Worm (Caenorhabditis elegans) whole organism, L1 larva: ENCODE measurements around the gene prdx-2.
A peak's percentile ranks its signal among the peaks of the same experiment; 100 is the strongest.

Source experiments
- C16A3.4 ChIP-seq: fragments of 150-350 bp; optimal IDR thresholded peaks from 2 replicates; lab custom pipeline; 2014; ENCODE audit warnings: missing biosample characterization, missing genetic modification characterization
- Y116A8C.19 ChIP-seq: sonication (generic microtip); optimal IDR thresholded peaks from 2 replicates; lab custom pipeline; 2016; ENCODE audit warnings: missing compliant biosample characterization, missing genetic modification characterization, borderline replicate concordance
- aha-1 ChIP-seq: fragments of 150-350 bp; optimal IDR thresholded peaks from 2 replicates; lab custom pipeline; 2014; ENCODE audit warnings: missing biosample characterization, missing genetic modification characterization
- alr-1 ChIP-seq: fragments of 200-800 bp; sonication (Bioruptor generic); optimal IDR thresholded peaks from 2 replicates; lab custom pipeline; 2018; ENCODE audit warnings: borderline replicate concordance, mild to moderate bottlenecking, missing genetic modification characterization, missing compliant biosample characterization
- aly-2 ChIP-seq: fragments of 150-350 bp; optimal IDR thresholded peaks from 2 replicates; lab custom pipeline; 2014; ENCODE audit warnings: missing biosample characterization, missing genetic modification characterization
- blmp-1 ChIP-seq: fragments of 150-350 bp; optimal IDR thresholded peaks from 2 replicates; lab custom pipeline; 2014; ENCODE audit warnings: missing biosample characterization, missing genetic modification characterization
- ceh-8 ChIP-seq: fragments of 200-800 bp; sonication (Bioruptor generic); optimal IDR thresholded peaks from 2 replicates; lab custom pipeline; 2018; ENCODE audit warnings: mild to moderate bottlenecking, missing genetic modification characterization, moderate library complexity, missing compliant biosample characterization
- ceh-82 ChIP-seq, 3 experiments: fragments of 150-350 bp in 1 of 3; sonication (generic microtip) in 2 of 3; optimal IDR thresholded peaks; 2 replicates each; lab custom pipeline; 2014 to 2017; ENCODE audit warnings: missing biosample characterization in 3 of 3, missing genetic modification characterization in 3 of 3
- ceh-88 ChIP-seq: fragments of 200-800 bp; sonication (Bioruptor generic); IDR thresholded peaks from 2 replicates; pipeline ENCODE4 v1.3.6; 2022; ENCODE audit warnings: missing genetic modification characterization, missing compliant biosample characterization
- ceh-90 ChIP-seq: sonication (generic microtip); optimal IDR thresholded peaks from 2 replicates; lab custom pipeline; 2016; ENCODE audit warnings: missing genetic modification characterization, missing compliant biosample characterization
- dsc-1 ChIP-seq: sonication (generic microtip); optimal IDR thresholded peaks from 2 replicates; lab custom pipeline; 2016; ENCODE audit warnings: mild to moderate bottlenecking, missing genetic modification characterization, missing compliant biosample characterization
- efl-1 ChIP-seq, 4 experiments: fragments of 150-350 bp; optimal IDR thresholded peaks in 3 of 4; peaks in 1 of 4; 1 replicate in 1 of 4; 2 replicates in 3 of 4; lab custom pipeline; 2014; ENCODE audit warnings: missing biosample characterization in 2 of 4, missing genetic modification characterization in 2 of 4, missing genetic modification reagents in 2 of 4
- efl-3 ChIP-seq: fragments of 200-800 bp; sonication (Bioruptor generic); optimal IDR thresholded peaks from 2 replicates; lab custom pipeline; 2018; ENCODE audit warnings: mild to moderate bottlenecking, missing genetic modification characterization, missing compliant biosample characterization
- egl-13 ChIP-seq: sonication (generic microtip); optimal IDR thresholded peaks from 2 replicates; lab custom pipeline; 2016; ENCODE audit warnings: missing genotype, missing genetic modification reagents, missing genetic modification characterization, missing compliant biosample characterization
- egl-27 ChIP-seq, 2 experiments: fragments of 150-350 bp in 1 of 2; sonication (generic microtip); optimal IDR thresholded peaks; 3 replicates each; lab custom pipeline; 2017 to 2018; ENCODE audit warnings: missing biosample characterization in 2 of 2, missing genetic modification characterization in 2 of 2, missing genetic modification reagents in 2 of 2
- elt-2 ChIP-seq: sonication (generic microtip); optimal IDR thresholded peaks from 2 replicates; lab custom pipeline; 2016; ENCODE audit warnings: missing genetic modification characterization, mild to moderate bottlenecking, inconsistent platforms, missing compliant biosample characterization, missing genetic modification reagents
- elt-3 ChIP-seq, 6 experiments: fragments of 150-350 bp in 1 of 6; sonication (generic microtip); optimal IDR thresholded peaks; 2 replicates each; lab custom pipeline; 2017 to 2018; ENCODE audit warnings: missing biosample characterization in 6 of 6, missing genetic modification characterization in 6 of 6, inconsistent platforms in 1 of 6
- fkh-4 ChIP-seq: sonication (generic microtip); optimal IDR thresholded peaks from 2 replicates; lab custom pipeline; 2016; ENCODE audit warnings: missing compliant biosample characterization, missing genetic modification characterization, borderline replicate concordance
- fkh-8 ChIP-seq: sonication (generic microtip); optimal IDR thresholded peaks from 2 replicates; lab custom pipeline; 2016; ENCODE audit warnings: mild to moderate bottlenecking, missing genetic modification characterization, missing compliant biosample characterization
- fos-1 ChIP-seq: fragments of 150-350 bp; optimal IDR thresholded peaks from 2 replicates; lab custom pipeline; 2014; ENCODE audit warnings: missing biosample characterization, missing genetic modification characterization
- hlh-4 ChIP-seq: sonication (generic microtip); optimal IDR thresholded peaks from 2 replicates; lab custom pipeline; 2016; ENCODE audit warnings: mild to moderate bottlenecking, missing genetic modification characterization, missing compliant biosample characterization
- irx-1 ChIP-seq: sonication (generic microtip); optimal IDR thresholded peaks from 2 replicates; lab custom pipeline; 2016; ENCODE audit warnings: missing genetic modification characterization, missing compliant biosample characterization
- jun-1 ChIP-seq: fragments of 150-350 bp; optimal IDR thresholded peaks from 2 replicates; lab custom pipeline; 2014; ENCODE audit warnings: missing biosample characterization, missing genetic modification reagents, missing genetic modification characterization
- lin-13 ChIP-seq: fragments of 150-350 bp; optimal IDR thresholded peaks from 2 replicates; lab custom pipeline; 2014; ENCODE audit warnings: missing biosample characterization, missing genetic modification reagents, missing genetic modification characterization
- lin-14 ChIP-seq: fragments of 200-800 bp; sonication (Bioruptor generic); optimal IDR thresholded peaks from 2 replicates; lab custom pipeline; 2018; ENCODE audit warnings: mild to moderate bottlenecking, missing genetic modification characterization, moderate library complexity, missing compliant biosample characterization
- lin-15B ChIP-seq: fragments of 150-350 bp; sonication (generic microtip); optimal IDR thresholded peaks from 3 replicates; lab custom pipeline; 2014; ENCODE audit warnings: missing biosample characterization, missing genetic modification characterization
- lir-3 ChIP-seq: sonication (generic microtip); optimal IDR thresholded peaks from 2 replicates; lab custom pipeline; 2016; ENCODE audit warnings: mild to moderate bottlenecking, missing genetic modification characterization, moderate library complexity, missing compliant biosample characterization; ENCODE audit not compliant: poor library complexity
- lsy-2 ChIP-seq, 2 experiments: fragments of 150-350 bp; optimal IDR thresholded peaks; 2 replicates each; lab custom pipeline; 2014; ENCODE audit warnings: missing biosample characterization in 2 of 2, missing genetic modification characterization in 2 of 2
- mef-2 ChIP-seq: fragments of 150-350 bp; optimal IDR thresholded peaks from 2 replicates; lab custom pipeline; 2014; ENCODE audit warnings: missing biosample characterization, missing genetic modification characterization
- mep-1 ChIP-seq: fragments of 150-350 bp; optimal IDR thresholded peaks from 2 replicates; lab custom pipeline; 2014; ENCODE audit warnings: missing biosample characterization, missing genetic modification characterization
- nhr-11 ChIP-seq: fragments of 150-350 bp; optimal IDR thresholded peaks from 2 replicates; lab custom pipeline; 2014; ENCODE audit warnings: missing biosample characterization, missing genetic modification characterization
- nhr-12 ChIP-seq: sonication (generic microtip); optimal IDR thresholded peaks from 2 replicates; lab custom pipeline; 2017; ENCODE audit warnings: missing biosample characterization, missing genetic modification characterization
- nhr-19 ChIP-seq: fragments of 200-800 bp; sonication (Bioruptor generic); conservative IDR thresholded peaks from 2 replicates; pipeline ENCODE4 v1.3.6; 2022; ENCODE audit warnings: missing genetic modification characterization, missing compliant biosample characterization
- nhr-20 ChIP-seq: sonication (generic microtip); optimal IDR thresholded peaks from 2 replicates; lab custom pipeline; 2016; ENCODE audit warnings: mild to moderate bottlenecking, missing genetic modification characterization, missing compliant biosample characterization
- nhr-47 ChIP-seq: sonication (generic microtip); optimal IDR thresholded peaks from 2 replicates; lab custom pipeline; 2016; ENCODE audit warnings: mild to moderate bottlenecking, missing genetic modification characterization, moderate library complexity, missing compliant biosample characterization
- nhr-71 ChIP-seq: sonication (generic microtip); optimal IDR thresholded peaks from 2 replicates; lab custom pipeline; 2016; ENCODE audit warnings: mild to moderate bottlenecking, missing genetic modification characterization, moderate library complexity, missing compliant biosample characterization
- nhr-76 ChIP-seq: sonication (generic microtip); optimal IDR thresholded peaks from 2 replicates; lab custom pipeline; 2017; ENCODE audit warnings: missing biosample characterization, missing genetic modification characterization
- nhr-77 ChIP-seq: fragments of 150-350 bp; optimal IDR thresholded peaks from 2 replicates; lab custom pipeline; 2014; ENCODE audit warnings: missing biosample characterization, missing genetic modification characterization
- nhr-90 ChIP-seq: sonication (generic microtip); optimal IDR thresholded peaks from 2 replicates; lab custom pipeline; 2016; ENCODE audit warnings: mild to moderate bottlenecking, missing genetic modification characterization, missing compliant biosample characterization; ENCODE audit not compliant: poor library complexity
- pax-3 ChIP-seq: fragments of 200-800 bp; sonication (Bioruptor generic); optimal IDR thresholded peaks from 2 replicates; lab custom pipeline; 2018; ENCODE audit warnings: mild to moderate bottlenecking, missing genetic modification characterization, moderate library complexity, missing compliant biosample characterization
- pqm-1 ChIP-seq: sonication (generic microtip); optimal IDR thresholded peaks from 3 replicates; lab custom pipeline; 2017; ENCODE audit warnings: missing biosample characterization, missing genetic modification characterization
- skn-1 ChIP-seq: fragments of 150-350 bp; optimal IDR thresholded peaks from 2 replicates; lab custom pipeline; 2014; ENCODE audit warnings: missing biosample characterization, missing genetic modification characterization
- snu-23 ChIP-seq: sonication (generic microtip); optimal IDR thresholded peaks from 2 replicates; lab custom pipeline; 2016; ENCODE audit warnings: missing genetic modification characterization, missing compliant biosample characterization
- sptf-1 ChIP-seq: fragments of 150-350 bp; optimal IDR thresholded peaks from 2 replicates; lab custom pipeline; 2014; ENCODE audit warnings: missing biosample characterization, missing genetic modification characterization
- swsn-7 ChIP-seq: sonication (generic microtip); optimal IDR thresholded peaks from 2 replicates; lab custom pipeline; 2016; ENCODE audit warnings: missing genetic modification characterization, missing compliant biosample characterization
- tbx-2 ChIP-seq: sonication (generic microtip); optimal IDR thresholded peaks from 2 replicates; lab custom pipeline; 2016; ENCODE audit warnings: missing genetic modification characterization, missing compliant biosample characterization
- unc-130 ChIP-seq: fragments of 150-350 bp; optimal IDR thresholded peaks from 2 replicates; lab custom pipeline; 2017; ENCODE audit warnings: missing biosample characterization, missing genetic modification characterization, inconsistent platforms
- unc-62 ChIP-seq: fragments of 150-350 bp; optimal IDR thresholded peaks from 2 replicates; lab custom pipeline; 2014; ENCODE audit warnings: missing biosample characterization, missing genetic modification reagents, missing genetic modification characterization
- unc-86 ChIP-seq: sonication (generic microtip); optimal IDR thresholded peaks from 2 replicates; lab custom pipeline; 2016; ENCODE audit warnings: missing genetic modification characterization, missing compliant biosample characterization
- unc-98 ChIP-seq: fragments of 200-800 bp; sonication (Bioruptor generic); IDR thresholded peaks from 2 replicates; pipeline ENCODE4 v1.3.6; 2022; ENCODE audit warnings: missing genetic modification characterization, missing compliant biosample characterization
- xbp-1 ChIP-seq: sonication (generic microtip); optimal IDR thresholded peaks from 2 replicates; lab custom pipeline; 2016; ENCODE audit warnings: missing genetic modification characterization, missing compliant biosample characterization
- ztf-11 ChIP-seq, 2 experiments: sonication (generic microtip); optimal IDR thresholded peaks; 2 replicates each; lab custom pipeline; 2016 to 2017; ENCODE audit warnings: missing genetic modification characterization in 2 of 2, missing biosample characterization in 1 of 2, missing compliant biosample characterization in 1 of 2
- ztf-4 ChIP-seq: fragments of 150-350 bp; optimal IDR thresholded peaks from 2 replicates; lab custom pipeline; 2014; ENCODE audit warnings: missing biosample characterization, missing genetic modification characterization

The prdx-2 gene

DNA sequence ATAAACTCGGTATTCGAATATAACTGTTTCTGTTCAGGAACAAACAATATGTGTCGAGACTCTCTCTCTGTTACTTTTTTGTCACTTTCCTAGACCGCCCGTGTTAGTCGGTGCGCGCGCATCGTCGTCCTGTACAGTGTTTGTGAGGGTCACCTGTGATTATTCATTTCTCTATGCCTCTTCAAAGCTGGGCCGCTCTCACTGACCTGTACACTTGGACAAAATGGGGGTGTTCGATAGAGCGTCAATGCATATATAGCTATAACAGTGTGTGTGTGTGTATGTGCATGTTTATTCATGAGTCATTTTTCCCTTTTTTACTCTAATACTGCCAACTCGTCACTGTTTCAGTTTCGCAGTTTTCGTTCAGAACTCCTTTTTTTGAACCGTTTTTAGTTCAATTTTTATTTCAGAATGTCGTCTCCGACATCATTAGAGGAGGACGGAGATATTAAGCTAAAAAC, 1.7 kb downstream of the prdx-2 start, which contains the start of gene pkc-3:
pkc-3 (plus strand) TSS at position 414 of the 464 bp plus-strand sequence.
- TF ChIP-seq mep-1 (tag; lab: Kevin White, UChicago) (peak; percentile 70), fkh-8 (tag; lab: Kevin White, UChicago) (no peak), tbx-2 (peak; percentile 32), fos-1 (tag; lab: Kevin White, UChicago) (peak; percentile 10), efl-3 (no peak), ceh-82 (tag; optimal IDR thresholded peaks at IDR 0.05; lab: Kevin White, UChicago) (peak in 1 of 3 experiments; percentile 17), irx-1 (tag; lab: Kevin White, UChicago) (peak; percentile 29), elt-2 (tag; lab: Kevin White, UChicago) (peak; percentile 68), snu-23 (peak; percentile 80), aha-1 (tag; lab: Kevin White, UChicago) (no peak), nhr-20 (peak; percentile 81), jun-1 (tag; lab: Kevin White, UChicago) (peak; percentile 20), dsc-1 (tag; lab: Kevin White, UChicago) (no peak), sptf-1 (tag; lab: Kevin White, UChicago) (no peak), unc-98 (GFP tag; lab: Robert Waterston, UW) (no peak), xbp-1 (peak; percentile 30), unc-86 (tag; lab: Kevin White, UChicago) (no peak), ztf-11 (tag; optimal IDR thresholded peaks at IDR 0.05; lab: Kevin White, UChicago) (no peak), lin-15B (tag; lab: Kevin White, UChicago) (peak; percentile 17), blmp-1 (tag; lab: Kevin White, UChicago) (peak; percentile 84), pax-3 (tag; lab: Kevin White, UChicago) (no peak), unc-130 (tag; lab: Kevin White, UChicago) (no peak), pqm-1 (tag; lab: Kevin White, UChicago) (no peak), ztf-4 (tag; lab: Kevin White, UChicago) (peak; percentile 78), nhr-11 (no peak), nhr-19 (GFP tag; lab: Robert Waterston, UW) (peak; percentile 56), skn-1 (tag; lab: Kevin White, UChicago) (peak; percentile 51), swsn-7 (peak; percentile 50), aly-2 (tag; lab: Kevin White, UChicago) (peak; percentile 11), nhr-90 (tag; lab: Kevin White, UChicago) (peak; percentile 77), Y116A8C.19 (tag; lab: Kevin White, UChicago) (no peak), nhr-47 (tag; lab: Kevin White, UChicago) (peak; percentile 37), fkh-4 (tag; lab: Kevin White, UChicago) (no peak), lsy-2 (tag; optimal IDR thresholded peaks at IDR 0.05; lab: Kevin White, UChicago) (peak; percentile 56 to 58), ceh-88 (no peak), efl-1 (optimal IDR thresholded peaks at IDR 0.05; lab: Kevin White, UChicago) (peak; percentile 53 to 54), efl-1 (GFP tag; optimal IDR thresholded peaks at IDR 0.05 in 1 of 2; lab: Kevin White, UChicago) (peak; percentile 21 to 95), egl-13 (tag; lab: Kevin White, UChicago) (no peak), ceh-90 (tag; lab: Kevin White, UChicago) (no peak), mef-2 (tag; lab: Kevin White, UChicago) (no peak), lin-14 (peak; percentile 83), ceh-8 (GFP tag; lab: Kevin White, UChicago) (no peak), nhr-12 (no peak), unc-62 (GFP tag; lab: Kevin White, UChicago) (no peak), nhr-76 (tag; lab: Kevin White, UChicago) (no peak), hlh-4 (tag; lab: Kevin White, UChicago) (no peak), elt-3 (tag; optimal IDR thresholded peaks at IDR 0.05; lab: Kevin White, UChicago) (peak in 3 of 6 experiments; percentile 6 to 74 (median 66)), nhr-77 (tag; lab: Kevin White, UChicago) (peak; percentile 79), egl-27 (tag; optimal IDR thresholded peaks at IDR 0.05; lab: Kevin White, UChicago) (no peak), lir-3 (tag; lab: Kevin White, UChicago) (peak; percentile 12), nhr-71 (tag; lab: Kevin White, UChicago) (peak; percentile 71), alr-1 (tag; lab: Kevin White, UChicago) (no peak), lin-13 (GFP tag; lab: Kevin White, UChicago) (peak; percentile 40), C16A3.4 (tag; lab: Kevin White, UChicago) (peak; percentile 60)
